Worm (Caenorhabditis elegans) whole organism, early embryonic: ENCODE results near the gene sri-21.
"Not testable (repeated sequence)": the region's sequence is repeated elsewhere in the genome, so short reads cannot be mapped to it uniquely, and the experiment has no call there.

ENCODE experiments used
- B0310.2 ChIP-seq: sonication (generic microtip); optimal IDR thresholded peaks from 2 replicates; lab custom pipeline; 2016; ENCODE audit warnings: mild to moderate bottlenecking, missing genetic modification characterization, missing compliant biosample characterization
- F13C5.2 ChIP-seq: sonication (generic microtip); optimal IDR thresholded peaks from 2 replicates; lab custom pipeline; 2017; ENCODE audit warnings: mild to moderate bottlenecking, missing genetic modification characterization, inconsistent platforms, missing compliant biosample characterization
- aly-1 ChIP-seq: sonication (generic microtip); optimal IDR thresholded peaks from 2 replicates; lab custom pipeline; 2016; ENCODE audit warnings: missing genetic modification characterization, missing compliant biosample characterization
- ama-1 ChIP-seq: fragments of 150-350 bp; optimal IDR thresholded peaks from 2 replicates; lab custom pipeline; 2014
- ceh-13 ChIP-seq: fragments of 200-800 bp; sonication (Bioruptor generic); optimal IDR thresholded peaks from 2 replicates; lab custom pipeline; 2018; ENCODE audit warnings: mild to moderate bottlenecking, missing genetic modification characterization, missing compliant biosample characterization
- ceh-36 ChIP-seq: sonication (generic microtip); optimal IDR thresholded peaks from 2 replicates; lab custom pipeline; 2016; ENCODE audit warnings: missing genetic modification characterization, inconsistent platforms, missing compliant biosample characterization
- ets-7 ChIP-seq: sonication (generic microtip); optimal IDR thresholded peaks from 2 replicates; lab custom pipeline; 2016; ENCODE audit warnings: missing genotype, missing genetic modification characterization, missing compliant biosample characterization
- flt-1 ChIP-seq: fragments of 200-800 bp; sonication (Bioruptor generic); IDR thresholded peaks from 2 replicates; pipeline ENCODE4 v1.3.6; 2022; ENCODE audit warnings: missing genetic modification characterization, missing compliant biosample characterization
- hmbx-1 ChIP-seq: sonication (generic microtip); optimal IDR thresholded peaks from 2 replicates; lab custom pipeline; 2016; ENCODE audit warnings: mild to moderate bottlenecking, missing genetic modification characterization, missing compliant biosample characterization
- hmg-4 ChIP-seq: fragments of 200-800 bp; sonication (Bioruptor generic); optimal IDR thresholded peaks from 2 replicates; lab custom pipeline; 2018; ENCODE audit warnings: mild to moderate bottlenecking, missing genetic modification characterization, missing compliant biosample characterization
- hnd-1 ChIP-seq: sonication (generic microtip); optimal IDR thresholded peaks from 2 replicates; lab custom pipeline; 2016; ENCODE audit warnings: missing genetic modification characterization, missing compliant biosample characterization
- pes-1 ChIP-seq: fragments of 200-800 bp; sonication (Bioruptor generic); IDR thresholded peaks from 2 replicates; pipeline ENCODE4 v1.3.6; 2022; ENCODE audit warnings: missing genetic modification reagents, missing genetic modification characterization, missing compliant biosample characterization
- scrt-1 ChIP-seq: fragments of 200-800 bp; sonication (Bioruptor generic); IDR thresholded peaks from 2 replicates; pipeline ENCODE4 v1.3.6; 2022; ENCODE audit warnings: missing genetic modification characterization, missing compliant biosample characterization
- sea-1 ChIP-seq: fragments of 200-800 bp; sonication (Bioruptor generic); conservative IDR thresholded peaks from 2 replicates; pipeline ENCODE4 v1.3.6; 2022; ENCODE audit warnings: missing genetic modification characterization, missing compliant biosample characterization
- tbx-11 ChIP-seq: fragments of 200-800 bp; sonication (Bioruptor generic); IDR thresholded peaks from 2 replicates; pipeline ENCODE4 v1.3.6; 2022; ENCODE audit warnings: missing genetic modification characterization, missing compliant biosample characterization
- tbx-37 ChIP-seq: fragments of 200-800 bp; sonication (Bioruptor generic); conservative IDR thresholded peaks from 2 replicates; pipeline ENCODE4 v1.3.6; 2022; ENCODE audit warnings: missing genetic modification reagents, missing genetic modification characterization, missing compliant biosample characterization
- tra-4 ChIP-seq: sonication (generic microtip); optimal IDR thresholded peaks from 2 replicates; lab custom pipeline; 2017; ENCODE audit warnings: missing genetic modification characterization, missing compliant biosample characterization

sri-21 gene

DNA sequence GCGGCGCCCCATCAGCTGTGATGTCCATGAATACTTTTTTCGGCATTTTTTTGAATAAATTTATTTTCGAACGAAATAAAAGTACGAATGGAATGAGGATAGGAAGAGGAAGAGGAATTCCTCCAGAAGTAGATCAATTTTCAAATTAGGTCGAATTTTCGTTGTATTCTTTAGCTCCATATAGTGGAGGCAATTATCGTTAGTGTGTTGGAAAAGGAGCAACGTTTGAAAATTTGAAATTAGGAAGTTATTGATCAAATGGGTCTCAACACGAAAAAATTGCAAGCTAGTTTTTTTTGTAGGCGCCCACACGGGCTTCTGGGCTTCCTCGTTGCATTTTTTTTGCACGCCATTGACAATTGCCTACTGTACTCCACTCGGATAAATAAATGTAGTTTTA, 42.4 kb downstream of the sri-21 start, which contains the start of gene T22F3.12:
Gene T22F3.12 (minus strand): TSS at position 101 of the 400 bp plus-strand sequence.
- TF ChIP-seq ceh-13 (GFP tag; lab: Kevin White, UChicago) (no peak), hmbx-1 (tag; lab: Kevin White, UChicago) (no peak), sea-1 (GFP tag; lab: Robert Waterston, UW) (no peak), F13C5.2 (tag; lab: Kevin White, UChicago) (no peak), tra-4 (tag; lab: Kevin White, UChicago) (no peak)

DNA sequence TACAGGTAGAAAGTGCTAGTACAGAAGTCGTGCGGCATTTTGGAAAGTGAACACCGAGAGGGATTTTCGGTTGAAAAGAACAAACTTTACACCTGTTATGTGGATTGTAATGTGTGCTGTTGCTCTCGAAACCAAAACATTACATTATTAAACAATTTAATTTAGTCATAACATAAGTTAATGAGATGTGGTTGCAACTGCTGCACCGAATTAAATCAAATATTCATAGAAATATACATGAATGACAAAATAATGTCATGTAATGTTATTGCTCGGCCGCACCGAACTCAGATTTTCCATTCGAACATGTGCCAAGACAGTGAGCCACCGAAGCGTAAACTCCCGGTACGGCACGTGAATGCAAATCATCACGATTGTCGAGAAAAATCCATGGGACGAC, 45.3 kb downstream of the sri-21 start, which contains the start of gene srh-213:
Gene srh-213 (minus strand): TSS at position 101 of the 400 bp plus-strand sequence.
- TF ChIP-seq ets-7 (tag; lab: Kevin White, UChicago) (no peak), scrt-1 (GFP tag; lab: Robert Waterston, UW) (no peak), hmg-4 (GFP tag; lab: Kevin White, UChicago) (no peak), pes-1 (no peak), tra-4 (tag; lab: Kevin White, UChicago) (no peak), ama-1 (no peak), hmbx-1 (tag; lab: Kevin White, UChicago) (no peak), tbx-37 (GFP tag; lab: Robert Waterston, UW) (no peak), sea-1 (GFP tag; lab: Robert Waterston, UW) (no peak), tbx-11 (GFP tag; lab: Robert Waterston, UW) (no peak), aly-1 (no peak), ceh-13 (GFP tag; lab: Kevin White, UChicago) (no peak), B0310.2 (tag; lab: Kevin White, UChicago) (no peak), hnd-1 (tag; lab: Kevin White, UChicago) (no peak), flt-1 (GFP tag; lab: Robert Waterston, UW) (no peak), F13C5.2 (tag; lab: Kevin White, UChicago) (no peak), ceh-36 (tag; lab: Kevin White, UChicago) (no peak)

DNA sequence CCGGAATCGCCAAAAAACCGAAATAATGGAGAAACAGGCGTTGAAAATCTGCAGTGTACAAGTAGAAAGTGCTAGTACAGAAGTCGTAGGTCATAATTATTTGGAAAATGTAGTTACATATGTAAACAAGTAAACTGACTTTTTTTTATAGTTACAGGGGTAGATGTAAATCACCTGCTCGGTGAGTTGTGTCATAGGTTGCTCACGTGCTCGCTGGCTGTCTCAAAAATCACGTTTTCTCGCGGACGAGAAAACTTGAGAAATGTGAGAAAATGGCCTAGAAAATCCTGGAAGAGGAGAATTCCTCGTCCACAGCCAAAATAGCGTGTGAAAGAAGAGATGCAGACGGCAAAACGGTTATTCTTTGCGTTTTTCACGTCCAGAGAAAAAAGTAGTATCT, 47.4 kb downstream of the sri-21 start, which contains the start of gene srh-212:
Gene srh-212 (minus strand): TSS at position 101 of the 400 bp plus-strand sequence.
- not testable (repeated sequence) for TF ChIP-seq tbx-11 (GFP tag; lab: Robert Waterston, UW); ceh-36 (tag; lab: Kevin White, UChicago); ama-1

DNA sequence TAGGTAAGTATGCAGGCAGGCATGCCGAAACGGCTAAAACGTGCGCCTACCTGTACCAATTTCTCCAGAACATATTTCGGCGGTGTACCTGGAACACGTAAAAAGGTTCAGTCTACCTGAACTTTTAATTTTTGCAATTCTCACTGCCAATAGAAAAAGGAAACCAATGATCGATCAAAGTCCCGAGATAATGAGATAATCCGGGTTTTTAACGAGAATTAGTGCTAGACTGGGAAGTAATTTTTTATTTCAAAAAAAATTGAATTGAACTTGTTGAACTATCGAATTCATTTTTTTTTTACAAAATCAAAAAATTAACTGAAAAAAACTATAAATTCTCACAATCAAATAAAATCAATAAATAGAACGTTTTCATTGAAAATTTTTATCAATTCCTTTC, 50.9 kb downstream of the sri-21 start, which contains the start of gene T22F3.7:
Gene T22F3.7 (minus strand): TSS at position 101 of the 400 bp plus-strand sequence.
- no peak for TF ChIP-seq pes-1
- no peak for TF ChIP-seq ama-1
- TF ChIP-seq scrt-1 (GFP tag; lab: Robert Waterston, UW), result no peak
- TF ChIP-seq ceh-36 (tag; lab: Kevin White, UChicago), result no peak
- no peak for TF ChIP-seq ets-7 (tag; lab: Kevin White, UChicago)
- TF ChIP-seq tbx-11 (GFP tag; lab: Robert Waterston, UW), result no peak
